Fruit fly (Drosophila melanogaster) whole organism, embryonic: ENCODE data around the gene CG6961.
A peak's percentile ranks its signal among the peaks of the same experiment; 100 is the strongest.

Experiments used
- Bdp1 ChIP-seq: fragments of 200-800 bp; sonication (Bioruptor generic); optimal IDR thresholded peaks from 3 replicates; lab custom pipeline; 2016; ENCODE audit warnings: missing biosample characterization, missing genetic modification characterization
- Bgb ChIP-seq: fragments of 200-800 bp; sonication (Bioruptor generic); IDR thresholded peaks from 2 replicates; pipeline ENCODE4 v1.3.6; 2022; ENCODE audit warnings: missing biosample characterization, missing genetic modification characterization; ENCODE audit not compliant: partially characterized antibody
- Blimp-1 ChIP-seq: fragments of 200-800 bp; sonication (Bioruptor generic); optimal IDR thresholded peaks from 3 replicates; lab custom pipeline; 2018; ENCODE audit warnings: missing biosample characterization, missing genetic modification characterization, mild to moderate bottlenecking, moderate library complexity, missing genetic modification reagents
- CG1024 ChIP-seq: fragments of 200-800 bp; sonication (Bioruptor generic); IDR thresholded peaks from 2 replicates; pipeline ENCODE4 v1.3.6; 2022; ENCODE audit warnings: missing biosample characterization, missing genetic modification characterization
- CG10565 ChIP-seq: fragments of 200-800 bp; sonication (Bioruptor generic); optimal IDR thresholded peaks from 3 replicates; lab custom pipeline; 2016; ENCODE audit warnings: missing biosample characterization, mild to moderate bottlenecking, missing genetic modification characterization
- CG11456 ChIP-seq: fragments of 200-800 bp; sonication (Bioruptor generic); IDR thresholded peaks from 3 replicates; pipeline ENCODE4 v1.3.6; 2022; ENCODE audit warnings: missing biosample characterization, missing genetic modification characterization
- CG12155 ChIP-seq: fragments of 200-800 bp; sonication (Bioruptor generic); optimal IDR thresholded peaks from 3 replicates; lab custom pipeline; 2016; ENCODE audit warnings: missing biosample characterization, missing genetic modification characterization
- CG12299 ChIP-seq: fragments of 200-800 bp; sonication (Bioruptor generic); optimal IDR thresholded peaks from 2 replicates; lab custom pipeline; 2018; ENCODE audit warnings: missing biosample characterization, mild to moderate bottlenecking, missing genetic modification characterization
- CG14965 ChIP-seq: fragments of 200-800 bp; sonication (Bioruptor generic); optimal IDR thresholded peaks from 2 replicates; lab custom pipeline; 2016; ENCODE audit warnings: missing biosample characterization, missing genetic modification characterization, borderline replicate concordance
- CG15479 ChIP-seq: fragments of 200-800 bp; sonication (Bioruptor generic); optimal IDR thresholded peaks from 3 replicates; lab custom pipeline; 2019; ENCODE audit warnings: missing biosample characterization, mild to moderate bottlenecking, missing genetic modification characterization, moderate library complexity
- CG1602 ChIP-seq: fragments of 200-800 bp; sonication (Bioruptor generic); optimal IDR thresholded peaks from 3 replicates; lab custom pipeline; 2016; ENCODE audit warnings: missing biosample characterization, missing genetic modification characterization
- CG2116 ChIP-seq: fragments of 200-800 bp; sonication (Bioruptor generic); optimal IDR thresholded peaks from 3 replicates; lab custom pipeline; 2018; ENCODE audit warnings: missing biosample characterization, mild to moderate bottlenecking, missing genetic modification characterization
- CG32772 ChIP-seq: fragments of 200-800 bp; sonication (Bioruptor generic); IDR thresholded peaks from 2 replicates; pipeline ENCODE4 v1.3.6; 2022; ENCODE audit warnings: missing biosample characterization, missing genetic modification characterization
- CG33213 ChIP-seq: fragments of 200-800 bp; sonication (Bioruptor generic); optimal IDR thresholded peaks from 3 replicates; lab custom pipeline; 2016; ENCODE audit warnings: missing biosample characterization, missing genetic modification characterization
- CG33557 ChIP-seq: fragments of 200-800 bp; sonication (Bioruptor generic); optimal IDR thresholded peaks from 2 replicates; lab custom pipeline; 2019; ENCODE audit warnings: missing biosample characterization, mild to moderate bottlenecking, missing genetic modification characterization, moderate library complexity
- CG5953 ChIP-seq: fragments of 200-800 bp; sonication (Bioruptor generic); IDR thresholded peaks from 2 replicates; pipeline ENCODE4 v1.3.6; 2022; ENCODE audit warnings: missing biosample characterization, missing genetic modification characterization
- CG6854 ChIP-seq: fragments of 200-800 bp; sonication (Bioruptor generic); optimal IDR thresholded peaks from 3 replicates; lab custom pipeline; 2017; ENCODE audit warnings: missing biosample characterization, mild to moderate bottlenecking, missing genetic modification characterization
- CG7963 ChIP-seq: fragments of 200-800 bp; sonication (Bioruptor generic); IDR thresholded peaks from 3 replicates; pipeline ENCODE4 v1.3.6; 2022; ENCODE audit warnings: missing biosample characterization, missing genetic modification characterization; ENCODE audit not compliant: partially characterized antibody
- CG8089 ChIP-seq: fragments of 200-800 bp; sonication (Bioruptor generic); optimal IDR thresholded peaks from 3 replicates; lab custom pipeline; 2016; ENCODE audit warnings: missing biosample characterization, missing genetic modification characterization
- CG8944 ChIP-seq: fragments of 200-800 bp; sonication (Bioruptor generic); optimal IDR thresholded peaks from 3 replicates; lab custom pipeline; 2016; ENCODE audit warnings: missing biosample characterization, missing genetic modification characterization
- Doc2 ChIP-seq: fragments of 200-800 bp; sonication (Bioruptor generic); IDR thresholded peaks from 2 replicates; pipeline ENCODE4 v1.3.6; 2022; ENCODE audit warnings: missing biosample characterization, missing genetic modification characterization
- Fer1 ChIP-seq: fragments of 200-800 bp; sonication (Bioruptor generic); optimal IDR thresholded peaks from 2 replicates; lab custom pipeline; 2017; ENCODE audit warnings: missing biosample characterization, mild to moderate bottlenecking, missing genetic modification characterization
- GATAe ChIP-seq: fragments of 200-800 bp; sonication (Bioruptor generic); conservative IDR thresholded peaks from 2 replicates; pipeline ENCODE4 v1.3.6; 2022; ENCODE audit warnings: missing biosample characterization, missing genetic modification characterization
- HLH54F ChIP-seq: fragments of 200-800 bp; sonication (Bioruptor generic); optimal IDR thresholded peaks from 3 replicates; lab custom pipeline; 2016; ENCODE audit warnings: missing biosample characterization, missing genetic modification characterization
- Hand ChIP-seq: fragments of 200-800 bp; sonication (Bioruptor generic); optimal IDR thresholded peaks from 2 replicates; lab custom pipeline; 2017; ENCODE audit warnings: mild to moderate bottlenecking, missing biosample characterization, missing genetic modification reagents, missing genetic modification characterization
- Hmr ChIP-seq: fragments of 200-800 bp; sonication (Bioruptor generic); optimal IDR thresholded peaks from 3 replicates; lab custom pipeline; 2017; ENCODE audit warnings: mild to moderate bottlenecking, missing biosample characterization, missing genetic modification reagents, missing genetic modification characterization
- Mad ChIP-seq: fragments of 200-800 bp; sonication (Bioruptor generic); optimal IDR thresholded peaks from 2 replicates; lab custom pipeline; 2016; ENCODE audit warnings: missing biosample characterization, missing genetic modification characterization
- NfI ChIP-seq: fragments of 200-800 bp; sonication (Bioruptor generic); optimal IDR thresholded peaks from 3 replicates; lab custom pipeline; 2018; ENCODE audit warnings: missing biosample characterization, mild to moderate bottlenecking, missing genetic modification characterization, moderate library complexity
- Sox100B ChIP-seq: fragments of 200-800 bp; sonication (Bioruptor generic); optimal IDR thresholded peaks from 3 replicates; lab custom pipeline; 2018; ENCODE audit warnings: missing biosample characterization, mild to moderate bottlenecking, missing genetic modification characterization
- Sox102F ChIP-seq: fragments of 200-800 bp; sonication (Bioruptor generic); optimal IDR thresholded peaks from 2 replicates; lab custom pipeline; 2018; ENCODE audit warnings: missing biosample characterization, mild to moderate bottlenecking, missing genetic modification characterization, moderate library complexity
- Ssrp ChIP-seq: fragments of 200-800 bp; sonication (Bioruptor generic); optimal IDR thresholded peaks from 2 replicates; lab custom pipeline; 2018; ENCODE audit warnings: missing biosample characterization, mild to moderate bottlenecking, missing genetic modification characterization, moderate library complexity
- aop ChIP-seq: fragments of 200-800 bp; sonication (Bioruptor generic); IDR thresholded peaks from 2 replicates; pipeline ENCODE4 v1.3.6; 2022; ENCODE audit warnings: missing biosample characterization, missing genetic modification characterization
- ato ChIP-seq: fragments of 200-800 bp; sonication (Bioruptor generic); IDR thresholded peaks from 2 replicates; pipeline ENCODE4 v1.3.6; 2022; ENCODE audit warnings: missing biosample characterization, missing genetic modification characterization; ENCODE audit not compliant: partially characterized antibody
- chn ChIP-seq: fragments of 200-800 bp; sonication (Bioruptor generic); optimal IDR thresholded peaks from 2 replicates; lab custom pipeline; 2016; ENCODE audit warnings: missing biosample characterization, missing genetic modification characterization
- croc ChIP-seq: fragments of 200-800 bp; sonication (Bioruptor generic); conservative IDR thresholded peaks from 3 replicates; pipeline ENCODE4 v1.3.6; 2022; ENCODE audit warnings: missing biosample characterization, missing genetic modification characterization
- dysf ChIP-seq: fragments of 200-800 bp; sonication (Bioruptor generic); IDR thresholded peaks from 3 replicates; pipeline ENCODE4 v1.3.6; 2022; ENCODE audit warnings: missing biosample characterization, missing genetic modification characterization
- gsb-n ChIP-seq: fragments of 200-800 bp; sonication (Bioruptor generic); optimal IDR thresholded peaks from 3 replicates; lab custom pipeline; 2018; ENCODE audit warnings: missing biosample characterization, mild to moderate bottlenecking, missing genetic modification characterization
- hkb ChIP-seq, 2 experiments: fragments of 200-800 bp in 1 of 2; fragments of >200 bp in 1 of 2; sonication (Bioruptor generic) in 1 of 2; IDR thresholded peaks in 1 of 2; optimal IDR thresholded peaks in 1 of 2; 2 replicates each; pipeline versions ENCODE4 v1.3.6 to Lab custom; 2017 to 2022; ENCODE audit warnings: missing biosample characterization in 1 of 2, missing genetic modification characterization in 1 of 2
- insv ChIP-seq, 2 experiments: fragments of 200-800 bp; sonication (Bioruptor generic); optimal IDR thresholded peaks; 3 replicates each; lab custom pipeline; 2016 to 2018; ENCODE audit warnings: missing biosample characterization in 2 of 2, missing genetic modification characterization in 2 of 2
- klu ChIP-seq: fragments of 200-800 bp; sonication (Bioruptor generic); IDR thresholded peaks from 2 replicates; pipeline ENCODE4 v1.3.6; 2022; ENCODE audit warnings: missing biosample characterization, missing genetic modification characterization
- lola ChIP-seq, 3 experiments: fragments of >200 bp in 2 of 3; fragments of 200-800 bp in 1 of 3; sonication (Bioruptor generic) in 1 of 3; optimal IDR thresholded peaks; 2 replicates each; lab custom pipeline; 2017 to 2019; ENCODE audit warnings: missing biosample characterization in 3 of 3, missing genetic modification characterization in 3 of 3, mild to moderate bottlenecking in 1 of 3, moderate library complexity in 1 of 3
- nerfin-1 ChIP-seq: fragments of 200-800 bp; sonication (Bioruptor generic); optimal IDR thresholded peaks from 3 replicates; lab custom pipeline; 2019; ENCODE audit warnings: missing biosample characterization, mild to moderate bottlenecking, missing genetic modification characterization, moderate library complexity
- oc ChIP-seq: fragments of 200-800 bp; sonication (Bioruptor generic); optimal IDR thresholded peaks from 2 replicates; lab custom pipeline; 2018; ENCODE audit warnings: missing biosample characterization, mild to moderate bottlenecking, missing genetic modification characterization, moderate library complexity
- org-1 ChIP-seq: fragments of 200-800 bp; sonication (Bioruptor generic); optimal IDR thresholded peaks from 2 replicates; lab custom pipeline; 2017; ENCODE audit warnings: missing biosample characterization, missing genetic modification characterization
- p53 ChIP-seq: fragments of 200-800 bp; sonication (Bioruptor generic); optimal IDR thresholded peaks from 2 replicates; lab custom pipeline; 2016; ENCODE audit warnings: missing biosample characterization, missing genetic modification characterization
- pzg ChIP-seq: fragments of 200-800 bp; sonication (Bioruptor generic); optimal IDR thresholded peaks from 3 replicates; lab custom pipeline; 2018; ENCODE audit warnings: missing biosample characterization, mild to moderate bottlenecking, missing genetic modification characterization, moderate library complexity
- row ChIP-seq: fragments of 200-800 bp; sonication (Bioruptor generic); IDR thresholded peaks from 3 replicates; pipeline ENCODE4 v1.3.6; 2022; ENCODE audit warnings: missing biosample characterization, missing genetic modification characterization
- unc-4 ChIP-seq: fragments of 200-800 bp; sonication (Bioruptor generic); IDR thresholded peaks from 2 replicates; pipeline ENCODE4 v1.3.6; 2022; ENCODE audit warnings: missing biosample characterization, missing genetic modification characterization; ENCODE audit not compliant: partially characterized antibody
- vvl ChIP-seq: fragments of 200-800 bp; sonication (Bioruptor generic); IDR thresholded peaks from 2 replicates; pipeline ENCODE4 v1.3.6; 2022; ENCODE audit warnings: missing biosample characterization, missing genetic modification characterization
- wek ChIP-seq: fragments of 200-800 bp; sonication (Bioruptor generic); optimal IDR thresholded peaks from 3 replicates; lab custom pipeline; 2018; ENCODE audit warnings: missing biosample characterization, mild to moderate bottlenecking, missing genetic modification characterization, moderate library complexity

The CG6961 gene

dm6 chrX:18834399-18834798, 46.4 kb upstream of the CG6961 start (continued):
- TF ChIP-seq lola (GFP tag; optimal IDR thresholded peaks at IDR 0.05; lab: Kevin White, UChicago) (no peak), insv (GFP tag; optimal IDR thresholded peaks at IDR 0.05; lab: Kevin White, UChicago) (no peak), GATAe (no peak), CG33557 (GFP tag; lab: Kevin White, UChicago) (no peak), croc (GFP tag; lab: Robert Waterston, UW) (no peak; the same call in 2 of the 3 replicates), oc (no peak), CG15479 (no peak), p53 (GFP tag; lab: Kevin White, UChicago) (no peak), vvl (peak; percentile 51; the same call in 1 of the 2 replicates), HLH54F (GFP tag; lab: Kevin White, UChicago) (no peak), Blimp-1 (GFP tag; lab: Kevin White, UChicago) (peak; percentile 6), CG32772 (GFP tag; lab: Robert Waterston, UW) (0 out of 2 replicates have a peak, but pooled peaks have one; percentile 23), Bdp1 (GFP tag; lab: Kevin White, UChicago) (no peak), chn (GFP tag; lab: Kevin White, UChicago) (no peak), Mad (GFP tag; lab: Kevin White, UChicago) (no peak), CG14965 (GFP tag; lab: Kevin White, UChicago) (no peak), Fer1 (peak; percentile 8), unc-4 (GFP tag; lab: Robert Waterston, UW) (no peak), CG5953 (no peak), org-1 (GFP tag; lab: Kevin White, UChicago) (no peak), row (GFP tag; lab: Robert Waterston, UW) (0 out of 3 replicates have a peak, but pooled peaks have one; percentile 21), aop (GFP tag; lab: Robert Waterston, UW) (no peak), CG12299 (no peak), CG2116 (GFP tag; lab: Kevin White, UChicago) (no peak), NfI (no peak), klu (no peak), CG8089 (GFP tag; lab: Kevin White, UChicago) (no peak), CG1602 (no peak), Bgb (GFP tag; lab: Robert Waterston, UW) (no peak), CG33213 (GFP tag; lab: Kevin White, UChicago) (no peak), CG6854 (GFP tag; lab: Kevin White, UChicago) (no peak), hkb (optimal IDR thresholded peaks at IDR 0.05; lab: Kevin White, UChicago) (no peak), hkb (GFP tag; IDR thresholded peaks at IDR 0.05; lab: Robert Waterston, UW) (peak; percentile 47), CG7963 (GFP tag; lab: Robert Waterston, UW) (no peak), CG12155 (GFP tag; lab: Kevin White, UChicago) (no peak), CG8944 (GFP tag; lab: Kevin White, UChicago) (no peak), dysf (no peak), Sox100B (GFP tag; lab: Kevin White, UChicago) (no peak), gsb-n (tag; lab: Kevin White, UChicago) (no peak), CG11456 (GFP tag; lab: Robert Waterston, UW) (0 out of 3 replicates have a peak, but pooled peaks have one; percentile 50), ato (GFP tag; lab: Robert Waterston, UW) (no peak), Sox102F (GFP tag; lab: Kevin White, UChicago) (peak; percentile 5), Doc2 (GFP tag; lab: Robert Waterston, UW) (no peak), Hand (GFP tag; lab: Kevin White, UChicago) (no peak), pzg (GFP tag; lab: Kevin White, UChicago) (no peak), CG1024 (GFP tag; lab: Robert Waterston, UW) (no peak), nerfin-1 (tag; lab: Kevin White, UChicago) (no peak), Ssrp (tag; lab: Kevin White, UChicago) (no peak), wek (no peak), Hmr (GFP tag; lab: Kevin White, UChicago) (no peak), CG10565 (GFP tag; lab: Kevin White, UChicago) (no peak)
